Fruit fly (Drosophila melanogaster) whole organism, wandering third instar larva: ENCODE results near the gene CG5235.

Experiments
- Dfd ChIP-seq: fragments of >200 bp; optimal IDR thresholded peaks from 2 replicates; lab custom pipeline; 2017; ENCODE audit warnings: missing biosample characterization, missing genetic modification characterization
- sv ChIP-seq: fragments of 200-800 bp; sonication (Bioruptor generic); optimal IDR thresholded peaks from 3 replicates; lab custom pipeline; 2016; ENCODE audit warnings: missing biosample characterization, missing genetic modification characterization
- tai ChIP-seq: sonication (Bioruptor generic); optimal IDR thresholded peaks from 2 replicates; lab custom pipeline; 2016; ENCODE audit warnings: missing biosample characterization, missing genetic modification characterization

DNA sequence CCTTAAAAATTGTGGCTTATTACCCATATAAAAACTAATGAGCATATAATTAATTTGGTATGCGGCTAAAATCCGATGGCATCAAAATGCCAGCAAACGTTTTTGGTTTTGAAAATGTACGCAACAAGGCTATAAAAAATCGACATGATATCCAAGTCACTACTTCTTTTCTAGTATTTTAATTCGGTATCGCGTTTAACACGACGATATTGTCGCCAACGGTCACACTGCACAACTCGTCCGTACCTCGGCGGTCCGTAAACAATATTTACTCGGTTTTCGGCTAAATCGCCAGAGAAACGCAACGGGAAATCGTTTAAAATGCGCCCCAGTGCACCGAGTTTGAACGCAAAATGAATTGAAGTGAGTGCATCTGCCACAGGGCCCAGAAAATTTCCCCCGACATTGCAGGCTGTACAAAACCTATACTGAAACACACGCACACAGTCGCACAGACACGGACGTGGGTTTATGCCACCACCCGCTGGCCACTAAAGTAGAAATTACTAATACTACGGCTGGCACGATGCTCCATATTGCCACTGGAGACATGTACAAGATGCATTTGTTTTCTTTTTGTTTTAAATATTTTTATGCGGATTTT is 22.9 kb upstream of the CG5235 start, which contains the start of gene Taf4:
- TF ChIP-seq sv (GFP tag; lab: Kevin White, UChicago) (no peak), tai (GFP tag; lab: Kevin White, UChicago) (no peak), Dfd (GFP tag; lab: Kevin White, UChicago) (no peak)
